Fruit fly (Drosophila melanogaster) Kc167 (cell line): ENCODE measurements around the gene Hsc70-3.

Source experiments
- Myc ChIP-seq: fragments of >200 bp; optimal IDR thresholded peaks from 2 replicates; lab custom pipeline; 2017; ENCODE audit warnings: missing external identifiers
- Sin3A ChIP-seq: fragments of >200 bp; optimal IDR thresholded peaks from 2 replicates; lab custom pipeline; 2018; ENCODE audit warnings: missing external identifiers
- h ChIP-seq: fragments of >200 bp; optimal IDR thresholded peaks from 3 replicates; lab custom pipeline; 2018; ENCODE audit warnings: missing external identifiers
- insv ChIP-seq: fragments of >200 bp; optimal IDR thresholded peaks from 3 replicates; lab custom pipeline; 2018; ENCODE audit warnings: missing external identifiers
- psq ChIP-seq: fragments of >200 bp; optimal IDR thresholded peaks from 2 replicates; lab custom pipeline; 2017; ENCODE audit warnings: missing external identifiers
- ttk ChIP-seq: sonication (Bioruptor generic); optimal IDR thresholded peaks from 2 replicates; lab custom pipeline; 2017; ENCODE audit warnings: missing external identifiers

The Hsc70-3 gene

DNA sequence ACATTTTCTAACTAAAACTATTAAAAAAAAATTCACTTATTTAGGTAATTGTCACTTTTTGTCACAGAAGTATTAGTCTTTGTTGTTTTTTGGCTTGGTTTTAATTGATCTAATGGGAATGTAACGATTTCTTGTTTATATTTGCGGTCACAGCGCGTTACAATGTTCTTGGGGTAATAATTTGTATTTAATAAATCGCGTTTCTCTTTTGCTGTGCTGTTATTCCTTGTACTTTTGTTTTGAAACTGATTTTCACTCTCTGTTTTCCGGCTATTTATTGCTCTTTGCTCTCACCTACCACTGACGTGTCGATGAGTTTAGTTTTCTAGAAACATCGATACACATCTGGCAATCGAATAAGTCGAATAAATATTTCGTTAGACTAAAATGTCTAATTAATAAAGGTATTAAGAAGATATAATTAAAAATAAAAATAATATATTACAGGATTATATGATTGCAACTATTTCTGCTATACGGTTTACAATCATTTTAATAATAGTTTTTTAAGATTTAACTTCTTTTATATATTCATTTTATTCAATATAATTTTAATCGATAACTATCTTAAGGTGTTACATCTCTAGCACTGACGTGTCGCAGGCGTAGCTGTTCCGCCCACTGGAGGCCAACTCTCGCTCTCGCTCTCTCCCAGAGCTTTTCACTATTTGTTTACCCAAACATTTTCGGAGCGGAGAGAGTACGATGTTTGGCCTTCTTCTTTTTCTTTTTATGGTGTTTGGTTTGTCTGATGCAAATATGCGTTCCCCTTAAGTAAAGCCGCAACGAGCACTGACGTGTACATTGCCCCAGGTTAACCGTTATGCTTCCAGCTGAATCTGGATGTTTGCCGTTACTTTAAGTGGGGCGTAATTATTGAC, at the start of gene Hsc70-3:
Gene Hsc70-3, minus strand, starts transcription at position 251 of the 881 bp plus-strand sequence.
- TF ChIP-seq h (lab: Kevin White, UChicago), result no peak
- no peak for TF ChIP-seq insv (lab: Kevin White, UChicago)
- peak; percentile 95 for TF ChIP-seq psq (lab: Kevin White, UChicago)

DNA sequence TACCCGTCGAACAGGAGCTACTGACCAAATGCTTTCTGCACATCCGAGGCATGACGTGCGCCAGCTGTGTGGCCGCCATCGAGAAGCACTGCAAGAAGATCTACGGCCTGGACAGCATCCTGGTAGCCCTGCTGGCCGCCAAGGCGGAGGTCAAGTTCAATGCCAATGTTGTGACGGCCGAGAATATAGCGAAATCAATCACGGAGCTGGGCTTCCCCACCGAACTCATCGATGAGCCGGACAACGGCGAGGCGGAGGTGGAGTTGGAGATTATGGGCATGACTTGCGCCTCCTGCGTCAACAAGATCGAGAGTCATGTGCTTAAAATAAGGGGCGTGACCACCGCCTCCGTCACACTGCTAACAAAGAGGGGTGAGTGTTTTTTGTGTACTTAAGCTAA, 49.0 kb upstream of the Hsc70-3 start:
- TF ChIP-seq psq (lab: Kevin White, UChicago) (no peak), h (lab: Kevin White, UChicago) (no peak), insv (lab: Kevin White, UChicago) (no peak), Sin3A (lab: Kevin White, UChicago) (no peak), Myc (no peak), ttk (lab: Kevin White, UChicago) (no peak)

DNA sequence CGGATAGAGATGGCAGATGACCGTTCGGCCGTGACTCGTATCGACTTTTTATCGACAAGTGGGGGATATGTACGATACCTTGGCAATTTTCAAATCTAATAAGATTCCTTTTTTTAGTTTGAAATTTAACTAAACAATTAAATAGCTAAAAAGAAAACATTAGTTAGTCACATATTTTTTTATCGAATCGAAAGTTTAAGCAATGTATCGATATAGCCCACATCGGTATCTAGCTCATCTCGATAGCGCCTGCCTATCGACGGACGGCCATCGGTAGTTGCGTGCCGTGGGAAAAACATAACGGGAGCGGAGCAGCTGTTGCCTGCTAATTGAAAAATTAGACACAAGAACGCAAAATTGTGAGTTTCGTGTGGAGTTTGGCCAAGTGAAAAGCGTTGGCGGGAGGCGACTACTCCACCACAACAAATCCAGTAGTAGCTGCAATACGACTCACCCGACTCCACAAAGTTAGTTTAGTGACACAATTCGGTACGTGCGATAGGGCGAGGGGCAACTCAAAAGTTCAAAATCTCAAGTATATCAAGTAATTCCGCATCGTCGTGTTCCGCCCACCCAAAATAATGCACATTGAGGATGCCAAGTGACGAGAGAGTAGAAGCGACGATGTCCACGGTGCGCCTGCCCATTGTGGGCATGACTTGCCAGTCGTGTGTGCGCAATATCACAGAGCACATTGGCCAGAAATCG, 48.0 kb upstream of the Hsc70-3 start, which contains the start of the genes CG10347 and ATP7:
Gene CG10347, minus strand, starts transcription at position 174 of the 708 bp plus-strand sequence.
Gene ATP7, plus strand, starts transcription at position 265 of the 708 bp plus-strand sequence.
- TF ChIP-seq psq (lab: Kevin White, UChicago) (no peak), Sin3A (lab: Kevin White, UChicago) (no peak), h (lab: Kevin White, UChicago) (no peak), Myc (no peak), ttk (lab: Kevin White, UChicago) (no peak), insv (lab: Kevin White, UChicago) (no peak)

DNA sequence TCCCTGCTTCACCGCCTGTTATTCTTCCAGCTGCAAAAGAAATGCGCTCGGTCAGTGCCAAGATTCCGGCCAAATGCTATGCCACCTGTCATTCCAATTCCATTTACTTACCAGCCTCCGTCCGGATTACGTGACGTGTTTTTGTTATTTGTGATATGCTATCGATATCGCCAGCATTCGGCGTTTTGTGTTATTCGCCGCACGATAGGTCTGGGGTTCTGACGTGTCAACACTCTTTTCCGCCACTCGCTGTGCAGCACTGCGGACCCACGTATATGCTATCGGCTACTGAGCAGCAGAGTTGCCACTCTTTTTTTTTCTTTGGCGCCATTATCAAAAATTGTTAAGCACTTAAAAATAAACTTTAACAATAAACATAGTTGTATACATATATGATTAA, 45.4 kb upstream of the Hsc70-3 start, which contains the start of gene p24-1:
Gene p24-1, minus strand, starts transcription at position 221 of the 400 bp plus-strand sequence.
- TF ChIP-seq Myc, result no peak
- TF ChIP-seq psq (lab: Kevin White, UChicago), result no peak
- TF ChIP-seq ttk (lab: Kevin White, UChicago), result no peak
- TF ChIP-seq h (lab: Kevin White, UChicago), result no peak
- TF ChIP-seq insv (lab: Kevin White, UChicago), result no peak
- TF ChIP-seq Sin3A (lab: Kevin White, UChicago), result no peak

DNA sequence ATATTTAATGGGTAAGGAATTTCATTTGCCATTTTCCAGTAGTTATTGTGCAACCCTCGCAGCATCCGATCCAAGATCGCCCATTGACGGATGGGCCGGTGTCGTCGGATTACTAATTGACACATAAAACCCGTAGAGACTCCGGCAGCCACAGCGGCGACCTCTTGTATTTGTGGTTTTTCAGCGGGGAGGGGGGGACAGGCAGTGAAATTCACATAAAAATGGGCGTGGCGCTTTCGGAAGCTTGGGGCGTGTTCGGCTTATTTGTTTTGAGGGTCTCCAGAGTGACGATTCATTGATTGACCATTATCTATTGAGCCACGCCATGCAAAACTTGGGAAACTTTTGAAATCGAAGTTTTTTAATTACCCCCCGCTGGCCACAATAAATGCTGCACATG, 42.4 kb upstream of the Hsc70-3 start:
- no peak for TF ChIP-seq ttk (lab: Kevin White, UChicago)
- no peak for TF ChIP-seq insv (lab: Kevin White, UChicago)
- TF ChIP-seq psq (lab: Kevin White, UChicago), result no peak
- no peak for TF ChIP-seq Myc
- TF ChIP-seq Sin3A (lab: Kevin White, UChicago), result no peak
- TF ChIP-seq h (lab: Kevin White, UChicago), result no peak

DNA sequence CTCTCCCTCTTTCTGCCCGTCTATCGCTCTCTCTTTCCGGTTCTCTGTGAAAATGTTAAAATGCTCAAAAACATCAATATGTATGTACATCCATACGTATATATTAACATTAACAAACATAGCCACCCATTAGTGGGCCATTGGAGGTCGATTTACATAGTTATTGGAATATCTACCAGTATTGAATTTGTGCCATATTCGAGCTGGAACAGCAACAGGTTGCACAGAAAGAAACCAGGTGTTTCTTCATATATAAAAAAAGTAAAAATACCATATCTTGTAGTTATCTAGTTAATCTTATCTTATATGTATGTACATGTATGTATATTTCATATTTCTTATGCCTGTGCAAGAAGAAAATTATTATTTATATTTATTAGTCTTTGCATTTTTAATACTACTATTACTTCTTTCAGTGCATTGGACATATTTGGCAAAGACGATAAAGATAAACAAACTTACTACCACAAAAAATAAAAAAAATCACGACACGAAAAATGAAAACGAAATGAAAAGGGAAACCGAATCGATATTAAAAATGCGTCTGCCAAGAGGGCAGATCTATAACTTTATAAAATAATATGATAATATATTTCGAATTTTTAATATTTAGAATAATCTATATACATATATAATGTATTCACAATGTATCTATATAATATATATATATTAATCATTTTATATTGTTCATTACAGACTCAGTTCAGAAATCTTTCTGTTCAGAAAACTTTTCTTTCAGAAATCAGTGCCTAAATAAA, 41.8 kb upstream of the Hsc70-3 start:
- TF ChIP-seq psq (lab: Kevin White, UChicago) (no peak), insv (lab: Kevin White, UChicago) (no peak), ttk (lab: Kevin White, UChicago) (no peak), Sin3A (lab: Kevin White, UChicago) (no peak), h (lab: Kevin White, UChicago) (no peak), Myc (no peak)

DNA sequence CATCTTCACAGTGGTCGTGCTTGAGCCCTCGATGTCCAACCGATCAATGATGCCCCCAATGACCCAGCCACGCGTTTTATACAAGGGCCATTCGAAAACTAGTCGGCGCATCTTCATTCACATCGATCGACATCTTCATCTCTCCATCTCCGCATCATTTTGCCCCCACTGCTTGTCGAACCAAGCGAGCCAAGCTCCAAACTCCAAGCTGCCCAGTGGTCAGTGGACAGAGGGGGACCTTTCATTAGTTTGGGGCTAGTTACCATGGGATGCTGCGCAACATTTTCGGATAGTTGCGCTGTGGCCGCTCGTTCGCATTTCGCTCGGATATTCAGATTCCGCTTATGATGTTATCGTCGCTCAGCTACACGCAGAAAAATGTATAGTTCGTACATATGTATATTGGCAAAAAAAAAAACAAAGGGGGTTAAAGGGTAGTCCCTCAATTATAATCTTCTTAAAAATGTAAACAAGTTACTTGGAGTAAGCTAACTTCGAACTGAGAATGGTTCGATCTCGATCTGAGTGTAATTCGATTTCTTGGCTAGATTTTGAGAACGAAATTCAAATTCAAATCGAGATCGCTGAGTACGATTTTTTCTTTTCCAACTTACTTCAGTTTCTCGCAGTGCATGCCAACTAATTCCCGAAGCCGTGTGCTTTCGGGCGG, 39.3 kb upstream of the Hsc70-3 start, which contains the start of gene CG15740:
Gene CG15740, minus strand, starts transcription at position 51 of the 670 bp plus-strand sequence.
- TF ChIP-seq insv (lab: Kevin White, UChicago), result no peak
- no peak for TF ChIP-seq Myc
- TF ChIP-seq psq (lab: Kevin White, UChicago), result no peak
- no peak for TF ChIP-seq h (lab: Kevin White, UChicago)
- TF ChIP-seq Sin3A (lab: Kevin White, UChicago), result no peak
- no peak for TF ChIP-seq ttk (lab: Kevin White, UChicago)

DNA sequence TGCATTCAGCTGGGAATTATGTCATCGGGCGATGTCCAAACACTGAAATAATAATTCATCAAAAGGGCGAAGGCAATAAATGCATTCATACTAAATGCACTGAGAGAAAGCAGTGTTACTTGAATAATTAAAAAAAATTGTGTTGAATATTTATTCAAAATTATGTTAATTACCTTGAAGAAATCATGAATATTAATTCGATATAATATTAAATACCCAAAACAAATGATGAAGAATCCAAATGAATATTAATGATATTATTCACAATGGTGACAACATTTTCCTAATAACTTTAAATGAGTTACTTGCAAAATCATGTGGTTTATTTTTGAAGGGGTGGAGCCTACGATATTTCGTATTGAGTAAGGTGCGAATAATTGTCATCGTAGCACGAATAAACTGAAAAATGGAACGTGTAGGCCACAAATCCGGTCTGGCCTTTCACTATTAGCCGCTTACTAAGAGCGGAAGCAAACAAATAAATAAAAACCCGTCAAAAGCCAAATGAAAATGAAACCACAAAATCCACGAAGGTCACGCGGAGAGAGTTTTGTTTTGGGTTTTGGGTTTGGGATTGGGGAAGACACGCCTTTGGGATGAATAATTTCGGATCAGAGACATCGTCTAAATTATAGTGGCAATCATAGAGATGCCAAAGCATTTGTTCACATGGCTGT, 34.9 kb upstream of the Hsc70-3 start:
- TF ChIP-seq Myc, result no peak
- no peak for TF ChIP-seq ttk (lab: Kevin White, UChicago)

DNA sequence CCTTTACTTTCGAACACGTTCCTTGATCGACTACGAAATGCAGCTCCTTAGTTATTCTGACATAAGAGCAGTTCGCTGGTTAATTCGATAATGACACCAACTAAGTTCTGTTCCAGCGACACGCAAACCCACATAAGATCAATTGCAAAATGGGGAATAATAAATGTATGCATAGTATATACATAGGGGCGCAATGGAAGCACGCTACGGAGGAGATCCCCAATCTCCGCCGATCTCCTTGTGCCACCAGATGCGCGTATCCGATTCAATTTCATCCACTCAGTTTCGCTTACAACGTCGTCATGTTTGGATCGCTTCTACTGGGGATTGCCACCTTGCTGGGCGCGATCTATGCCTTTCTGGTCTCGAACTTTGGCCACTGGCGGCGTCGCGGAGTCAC, 32.4 kb upstream of the Hsc70-3 start, which contains the start of gene Cyp28c1:
Gene Cyp28c1, plus strand, starts transcription at position 301 of the 400 bp plus-strand sequence.
- no peak for TF ChIP-seq Myc
- TF ChIP-seq h (lab: Kevin White, UChicago), result no peak

DNA sequence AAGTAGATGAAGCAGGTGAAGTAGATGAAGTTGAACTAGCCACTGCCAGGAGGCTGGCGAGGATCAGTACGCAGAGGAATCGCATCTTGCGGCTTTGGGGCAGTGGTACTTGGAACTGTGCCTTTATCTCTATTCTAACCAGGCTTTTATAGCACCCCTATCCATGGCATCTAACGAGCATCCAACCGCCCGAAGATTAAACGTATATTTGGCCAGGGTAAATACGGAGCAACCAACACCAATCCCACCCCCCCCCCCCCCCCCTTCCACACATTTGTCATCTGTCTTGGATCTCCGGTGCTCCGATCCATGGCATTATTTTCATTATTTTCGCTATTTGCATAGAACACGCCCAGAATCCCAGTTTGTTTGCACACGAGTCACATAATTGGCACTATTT, 31.0 kb upstream of the Hsc70-3 start, which contains the start of gene CG15741:
Gene CG15741, minus strand, starts transcription at position 101 of the 400 bp plus-strand sequence.
- TF ChIP-seq insv (lab: Kevin White, UChicago) (no peak), Sin3A (lab: Kevin White, UChicago) (no peak), Myc (no peak), psq (lab: Kevin White, UChicago) (no peak), ttk (lab: Kevin White, UChicago) (no peak), h (lab: Kevin White, UChicago) (no peak)
